Worm (Caenorhabditis elegans) whole organism, L4/young adult: ENCODE measurements around the gene clec-140.

Experiments
- W03F9.2 ChIP-seq: fragments of 150-350 bp; optimal IDR thresholded peaks from 2 replicates; lab custom pipeline; 2014; ENCODE audit warnings: missing biosample characterization, missing genetic modification characterization
- dao-5 ChIP-seq: sonication (generic microtip); optimal IDR thresholded peaks from 2 replicates; lab custom pipeline; 2016; ENCODE audit warnings: missing genotype, missing genetic modification characterization, moderate library complexity, missing compliant biosample characterization
- him-1 ChIP-seq: sonication (generic microtip); optimal IDR thresholded peaks from 2 replicates; lab custom pipeline; 2016; ENCODE audit warnings: missing genotype, missing genetic modification reagents, missing genetic modification characterization, missing compliant biosample characterization

- TF ChIP-seq him-1 (tag; lab: Kevin White, UChicago): no peak
- TF ChIP-seq W03F9.2 (tag; lab: Kevin White, UChicago): no peak
- TF ChIP-seq dao-5: no peak
Observed at ce11 chrII:4665359-4665758, 7.5 kb upstream of the clec-140 start, which contains the start of gene T05A7.11.
